Fruit fly (Drosophila melanogaster) whole organism, wandering third instar larva: ENCODE results near the gene S-Lap3.

Source experiments
- Abd-B ChIP-seq: fragments of >200 bp; optimal IDR thresholded peaks from 2 replicates; lab custom pipeline; 2017; ENCODE audit warnings: missing biosample characterization, missing genetic modification characterization
- CrebA ChIP-seq: fragments of 200-800 bp; sonication (Bioruptor generic); optimal IDR thresholded peaks from 2 replicates; lab custom pipeline; 2016; ENCODE audit warnings: missing biosample characterization, mild to moderate bottlenecking, missing genetic modification characterization, borderline replicate concordance
- Dfd ChIP-seq: fragments of >200 bp; optimal IDR thresholded peaks from 2 replicates; lab custom pipeline; 2017; ENCODE audit warnings: missing biosample characterization, missing genetic modification characterization
- Dif ChIP-seq: fragments of 200-275, 200-300 bp; sonication (Bioruptor generic); optimal IDR thresholded peaks from 2 replicates; lab custom pipeline; 2018; ENCODE audit warnings: missing biosample characterization, missing genetic modification characterization; ENCODE audit not compliant: partially characterized antibody
- GATAd ChIP-seq: sonication (Bioruptor generic); optimal IDR thresholded peaks from 2 replicates; lab custom pipeline; 2016; ENCODE audit warnings: missing biosample characterization, missing genetic modification characterization
- Hnf4 ChIP-seq: fragments of 200-800 bp; sonication (Bioruptor generic); optimal IDR thresholded peaks from 2 replicates; lab custom pipeline; 2016; ENCODE audit warnings: missing biosample characterization, mild to moderate bottlenecking, missing genetic modification characterization
- Hr78 ChIP-seq: fragments of >200 bp; optimal IDR thresholded peaks from 2 replicates; lab custom pipeline; 2017; ENCODE audit warnings: missing biosample characterization, missing genetic modification characterization
- Hr83 ChIP-seq: fragments of 200-300 bp; sonication (Bioruptor generic); optimal IDR thresholded peaks from 2 replicates; lab custom pipeline; 2016; ENCODE audit warnings: missing biosample characterization, mild to moderate bottlenecking, missing genetic modification characterization, moderate library complexity; ENCODE audit not compliant: poor library complexity, severe bottlenecking
- Jra ChIP-seq: sonication (Bioruptor generic); optimal IDR thresholded peaks from 2 replicates; lab custom pipeline; 2016; ENCODE audit warnings: missing biosample characterization, missing genetic modification characterization
- Mio ChIP-seq: sonication (Bioruptor generic); optimal IDR thresholded peaks from 2 replicates; lab custom pipeline; 2016; ENCODE audit warnings: missing biosample characterization, missing genetic modification characterization
- Myc ChIP-seq: fragments of >200 bp; optimal IDR thresholded peaks from 2 replicates; lab custom pipeline; 2017
- OdsH ChIP-seq: fragments of 200-800 bp; sonication (Bioruptor generic); optimal IDR thresholded peaks from 2 replicates; lab custom pipeline; 2016; ENCODE audit warnings: missing biosample characterization, mild to moderate bottlenecking, missing genetic modification characterization
- Sp1 ChIP-seq: fragments of 200-800 bp; sonication (Bioruptor generic); optimal IDR thresholded peaks from 3 replicates; lab custom pipeline; 2019; ENCODE audit warnings: missing biosample characterization, mild to moderate bottlenecking, missing genetic modification characterization, moderate library complexity
- Vsx2 ChIP-seq: fragments of 200-300, 225-300 bp; sonication (Bioruptor generic); optimal IDR thresholded peaks from 2 replicates; lab custom pipeline; 2018; ENCODE audit warnings: missing biosample characterization, missing genetic modification characterization; ENCODE audit not compliant: partially characterized antibody
- dl ChIP-seq, 2 experiments: fragments of 175-275, 200-275 bp in 1 of 2; fragments of 200-275 bp in 1 of 2; sonication (Bioruptor generic); optimal IDR thresholded peaks; lab custom pipeline; 2018; ENCODE audit warnings: mild to moderate bottlenecking in 2 of 2, missing biosample characterization in 2 of 2, missing genetic modification characterization in 2 of 2, moderate library complexity in 2 of 2; ENCODE audit not compliant: partially characterized antibody in 2 of 2, insufficient read depth in 1 of 2
- dmrt93B ChIP-seq: fragments of 200-800 bp; sonication (Bioruptor generic); optimal IDR thresholded peaks from 2 replicates; lab custom pipeline; 2018; ENCODE audit warnings: missing biosample characterization, mild to moderate bottlenecking, missing genetic modification characterization
- dsf ChIP-seq: sonication (Bioruptor generic); optimal IDR thresholded peaks from 2 replicates; lab custom pipeline; 2016; ENCODE audit warnings: missing biosample characterization, missing genetic modification characterization, borderline replicate concordance
- foxo ChIP-seq, 2 experiments: fragments of 200-800 bp; sonication (Bioruptor generic); optimal IDR thresholded peaks; 2 replicates in 1 of 2; 3 replicates in 1 of 2; lab custom pipeline; 2016 to 2017; ENCODE audit warnings: missing biosample characterization in 2 of 2, missing genetic modification characterization in 2 of 2
- fru ChIP-seq: fragments of 200-800 bp; sonication (Bioruptor generic); optimal IDR thresholded peaks from 3 replicates; lab custom pipeline; 2016; ENCODE audit warnings: missing biosample characterization, mild to moderate bottlenecking, missing genetic modification characterization
- h ChIP-seq: fragments of 200-800 bp; sonication (Bioruptor generic); optimal IDR thresholded peaks from 3 replicates; lab custom pipeline; 2016; ENCODE audit warnings: missing biosample characterization, mild to moderate bottlenecking, missing genetic modification characterization
- jim ChIP-seq: fragments of 175-275, 200-325 bp; sonication (Bioruptor generic); optimal IDR thresholded peaks from 2 replicates; lab custom pipeline; 2016; ENCODE audit warnings: missing biosample characterization, mild to moderate bottlenecking, missing genetic modification characterization
- lola ChIP-seq: fragments of >200 bp; optimal IDR thresholded peaks from 2 replicates; lab custom pipeline; 2017; ENCODE audit warnings: missing biosample characterization, missing genetic modification characterization
- pan ChIP-seq: fragments of >200 bp; optimal IDR thresholded peaks from 2 replicates; lab custom pipeline; 2017
- psq ChIP-seq: fragments of 200-800 bp; sonication (Bioruptor generic); optimal IDR thresholded peaks from 3 replicates; lab custom pipeline; 2017; ENCODE audit warnings: missing biosample characterization, mild to moderate bottlenecking, missing genetic modification characterization, moderate library complexity
- rgr ChIP-seq: fragments of 200-800 bp; sonication (Bioruptor generic); optimal IDR thresholded peaks from 3 replicates; lab custom pipeline; 2016; ENCODE audit warnings: missing biosample characterization, mild to moderate bottlenecking, missing genetic modification characterization
- sage ChIP-seq: fragments of 200-800 bp; sonication (Bioruptor generic); optimal IDR thresholded peaks from 2 replicates; lab custom pipeline; 2016; ENCODE audit warnings: missing biosample characterization, mild to moderate bottlenecking, missing genetic modification characterization
- sv ChIP-seq: fragments of 200-800 bp; sonication (Bioruptor generic); optimal IDR thresholded peaks from 3 replicates; lab custom pipeline; 2016; ENCODE audit warnings: missing biosample characterization, missing genetic modification characterization

S-Lap3 gene

dm6 chr3L:10429474-10429873 lies 35.5 kb upstream of the S-Lap3 start:
- TF ChIP-seq dsf (GFP tag; lab: Kevin White, UChicago) = no peak
- TF ChIP-seq dmrt93B (GFP tag; lab: Kevin White, UChicago) = no peak
- TF ChIP-seq OdsH = no peak
- TF ChIP-seq Dfd (GFP tag; lab: Kevin White, UChicago) = no peak
- TF ChIP-seq, all 38 proteins: peak for 0

dm6 chr3L:10431883-10432282 lies 33.1 kb upstream of the S-Lap3 start, which contains the start of gene Ir67b:
Gene Ir67b, minus strand, starts transcription at chr3L:10431983.
- no peak for TF ChIP-seq Dif (GFP tag; lab: Kevin White, UChicago)
- no peak for TF ChIP-seq Hr78 (GFP tag; lab: Kevin White, UChicago)
- no peak for TF ChIP-seq dl (GFP tag; optimal IDR thresholded peaks at IDR 0.05; lab: Kevin White, UChicago; ENCODE audit: insufficient read depth in 1 of 2, partially characterized antibody in 2 of 2)
- no peak for TF ChIP-seq jim (GFP tag; lab: Kevin White, UChicago)

DNA sequence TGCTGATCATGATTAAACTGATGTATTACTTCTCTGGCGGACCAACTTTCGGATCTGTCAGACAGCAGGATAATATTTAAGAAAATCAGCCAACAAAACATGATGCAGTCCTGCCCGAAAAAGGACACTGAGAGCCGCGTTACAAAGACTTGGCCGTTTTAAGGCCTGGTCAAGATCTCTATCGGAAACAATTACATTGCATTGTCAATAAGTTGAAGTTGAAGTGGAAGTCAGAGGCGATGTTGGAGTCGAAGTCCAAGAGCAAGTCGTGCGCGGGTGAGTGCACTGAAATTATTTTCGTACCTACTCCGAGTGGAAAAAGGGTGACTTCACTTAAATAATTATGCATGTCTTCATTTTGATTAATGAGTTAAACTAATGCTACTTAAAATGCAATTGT lies 31.0 kb upstream of the S-Lap3 start, which contains the start of gene Ir67c:
Gene Ir67c, minus strand, starts transcription at position 101 of the 400 bp plus-strand sequence.
- TF ChIP-seq fru = no peak
- no peak for TF ChIP-seq Vsx2
- TF ChIP-seq pan (lab: Kevin White, UChicago) = no peak
- no peak for TF ChIP-seq dl (GFP tag; optimal IDR thresholded peaks at IDR 0.05; lab: Kevin White, UChicago; ENCODE audit: insufficient read depth in 1 of 2, partially characterized antibody in 2 of 2)
- no peak for TF ChIP-seq Mio
- no peak for TF ChIP-seq rgr (GFP tag; lab: Kevin White, UChicago)
- TF ChIP-seq sv (GFP tag; lab: Kevin White, UChicago) = no peak
- no peak for TF ChIP-seq Myc

dm6 chr3L:10439873-10440272 lies 25.1 kb upstream of the S-Lap3 start:
- TF ChIP-seq Hr83 = no peak
- no peak for TF ChIP-seq Dif (GFP tag; lab: Kevin White, UChicago)
- TF ChIP-seq foxo (GFP tag; optimal IDR thresholded peaks at IDR 0.05; lab: Kevin White, UChicago) = no peak
- TF ChIP-seq Hnf4 = no peak
- no peak for TF ChIP-seq Vsx2
- TF ChIP-seq h (GFP tag; lab: Kevin White, UChicago) = no peak
- no peak for TF ChIP-seq sv (GFP tag; lab: Kevin White, UChicago)

DNA sequence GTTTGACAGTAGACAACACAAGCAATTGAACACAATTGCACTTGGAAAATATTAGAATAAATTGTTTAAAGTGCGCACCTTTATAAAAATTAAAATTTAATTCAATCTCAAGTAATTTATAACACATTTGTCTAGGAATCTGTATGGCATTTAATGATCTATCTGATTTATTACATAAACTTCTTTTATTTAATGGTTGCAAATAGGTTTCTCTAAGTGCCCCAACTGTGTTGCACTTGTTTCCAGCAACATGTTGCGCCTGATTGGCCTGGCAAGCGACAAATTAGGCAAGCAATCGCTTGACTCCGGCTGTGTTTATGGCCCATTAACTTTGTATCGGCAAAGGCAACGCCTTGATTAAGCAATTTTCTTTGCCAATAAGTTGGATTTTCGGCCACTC lies 24.5 kb upstream of the S-Lap3 start:
- TF ChIP-seq GATAd (GFP tag; lab: Kevin White, UChicago) (no peak), lola (GFP tag; lab: Kevin White, UChicago) (no peak)

DNA sequence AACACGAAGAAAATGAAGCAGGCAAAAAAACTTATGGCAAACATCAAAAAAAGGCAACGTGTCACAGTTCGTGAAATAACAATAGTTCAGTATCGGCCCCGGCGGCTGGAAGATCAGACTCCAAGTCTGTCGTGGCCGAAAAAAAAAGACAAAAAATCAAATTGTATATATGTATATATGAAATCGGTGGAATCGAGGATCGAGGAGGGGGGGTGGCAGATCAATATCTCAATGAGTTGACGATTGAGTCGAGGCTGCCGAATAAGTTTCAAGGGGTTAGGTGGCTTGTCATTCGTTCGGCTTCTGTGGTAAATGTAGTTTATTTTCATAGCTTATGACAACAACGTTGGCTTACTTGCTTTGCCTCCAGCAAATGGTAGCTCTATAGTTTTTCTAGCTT lies 22.5 kb upstream of the S-Lap3 start:
- TF ChIP-seq Dfd (GFP tag; lab: Kevin White, UChicago) = no peak
- TF ChIP-seq sage = no peak
- no peak for TF ChIP-seq Abd-B (GFP tag; lab: Kevin White, UChicago)
- no peak for TF ChIP-seq Dif (GFP tag; lab: Kevin White, UChicago)
- TF ChIP-seq Myc = no peak
- TF ChIP-seq CrebA (GFP tag; lab: Kevin White, UChicago) = no peak
- no peak for TF ChIP-seq Hr83
- no peak for TF ChIP-seq h (GFP tag; lab: Kevin White, UChicago)

DNA sequence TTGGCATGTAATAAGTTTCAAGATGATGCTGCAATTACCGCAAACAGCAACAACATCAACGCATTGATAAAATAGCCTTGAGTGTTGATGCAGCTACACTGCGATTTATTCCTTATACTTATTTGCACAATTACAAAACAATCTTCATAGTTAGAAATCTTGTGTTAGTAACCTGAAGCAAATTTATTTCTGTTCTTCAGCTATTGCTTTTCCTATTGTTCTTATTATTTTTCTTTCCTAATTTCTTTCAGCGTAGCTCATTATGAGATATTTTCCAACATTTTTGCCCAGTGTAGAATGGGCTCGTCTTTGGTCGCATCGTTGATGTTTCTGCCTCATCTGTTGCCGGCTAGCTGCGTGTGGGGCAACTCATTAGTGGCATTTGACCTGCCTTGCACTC lies 21.0 kb upstream of the S-Lap3 start:
- TF ChIP-seq sv (GFP tag; lab: Kevin White, UChicago) (no peak), Mio (no peak), Jra (GFP tag; lab: Kevin White, UChicago) (no peak), Abd-B (GFP tag; lab: Kevin White, UChicago) (no peak), Hr83 (no peak), Sp1 (GFP tag; lab: Kevin White, UChicago) (no peak), Dif (GFP tag; lab: Kevin White, UChicago) (no peak), foxo (GFP tag; optimal IDR thresholded peaks at IDR 0.05; lab: Kevin White, UChicago) (no peak), lola (GFP tag; lab: Kevin White, UChicago) (no peak), psq (no peak), h (GFP tag; lab: Kevin White, UChicago) (no peak)
